Fruit fly (Drosophila melanogaster) whole organism, adult: ENCODE measurements around the gene Ipo9.

Source experiments
- CG11617 ChIP-seq: fragments of 200-800 bp; sonication (Bioruptor generic); optimal IDR thresholded peaks from 2 replicates; lab custom pipeline; 2017; ENCODE audit warnings: mild to moderate bottlenecking, missing biosample characterization, missing genetic modification reagents, missing genetic modification characterization
- CG12768 ChIP-seq: fragments of 200-800 bp; sonication (Bioruptor generic); optimal IDR thresholded peaks from 2 replicates; lab custom pipeline; 2017; ENCODE audit warnings: missing biosample characterization, missing genetic modification characterization, mild to moderate bottlenecking, moderate library complexity, missing genetic modification reagents
- CG14711 ChIP-seq: fragments of 200-800 bp; sonication (Bioruptor generic); optimal IDR thresholded peaks from 2 replicates; lab custom pipeline; 2018; ENCODE audit warnings: missing biosample characterization, mild to moderate bottlenecking, missing genetic modification characterization, moderate library complexity
- CG1620 ChIP-seq: fragments of 200-800 bp; sonication (Bioruptor generic); optimal IDR thresholded peaks from 2 replicates; lab custom pipeline; 2016; ENCODE audit warnings: missing biosample characterization, missing genetic modification characterization
- CG33017 ChIP-seq: fragments of 200-800 bp; sonication (Bioruptor generic); optimal IDR thresholded peaks from 2 replicates; lab custom pipeline; 2018; ENCODE audit warnings: missing biosample characterization, mild to moderate bottlenecking, missing genetic modification characterization, moderate library complexity
- CG5204 ChIP-seq: fragments of 200-800 bp; sonication (Bioruptor generic); optimal IDR thresholded peaks from 2 replicates; lab custom pipeline; 2016; ENCODE audit warnings: missing biosample characterization, missing genetic modification characterization
- CG7045 ChIP-seq: fragments of 200-800 bp; sonication (Bioruptor generic); optimal IDR thresholded peaks from 2 replicates; lab custom pipeline; 2017; ENCODE audit warnings: missing biosample characterization, mild to moderate bottlenecking, missing genetic modification characterization
- CG7101 ChIP-seq: fragments of 200-800 bp; sonication (Bioruptor generic); optimal IDR thresholded peaks from 2 replicates; lab custom pipeline; 2018; ENCODE audit warnings: missing biosample characterization, mild to moderate bottlenecking, missing genetic modification characterization, moderate library complexity
- Clk ChIP-seq: fragments of 200-800 bp; sonication (Bioruptor generic); optimal IDR thresholded peaks from 2 replicates; lab custom pipeline; 2017; ENCODE audit warnings: missing biosample characterization, missing genetic modification characterization
- Crg-1 ChIP-seq: fragments of 200-800 bp; sonication (Bioruptor generic); optimal IDR thresholded peaks from 2 replicates; lab custom pipeline; 2016; ENCODE audit warnings: missing biosample characterization, missing genetic modification characterization
- Hr96 ChIP-seq: fragments of 200-800 bp; sonication (Bioruptor generic); optimal IDR thresholded peaks from 2 replicates; lab custom pipeline; 2016; ENCODE audit warnings: missing biosample characterization, missing genetic modification characterization
- Mnt ChIP-seq: fragments of 200-800 bp; sonication (Bioruptor generic); optimal IDR thresholded peaks from 2 replicates; lab custom pipeline; 2016; ENCODE audit warnings: missing biosample characterization, mild to moderate bottlenecking, missing genetic modification characterization
- bab1 ChIP-seq: fragments of 200-800 bp; sonication (Bioruptor generic); optimal IDR thresholded peaks from 3 replicates; lab custom pipeline; 2019; ENCODE audit warnings: missing biosample characterization, mild to moderate bottlenecking, missing genetic modification characterization, moderate library complexity
- cic ChIP-seq: fragments of 200-800 bp; sonication (Bioruptor generic); optimal IDR thresholded peaks from 2 replicates; lab custom pipeline; 2017; ENCODE audit warnings: missing biosample characterization, mild to moderate bottlenecking, missing genetic modification characterization, moderate library complexity
- cnc ChIP-seq, 2 experiments: fragments of >200 bp; optimal IDR thresholded peaks; 2 replicates each; lab custom pipeline; 2017
- kay ChIP-seq: fragments of 200-800 bp; sonication (Bioruptor generic); peaks from one replicate; lab custom pipeline; 2016; ENCODE audit warnings: missing biosample characterization, missing genetic modification characterization, borderline replicate concordance
- ovo ChIP-seq: fragments of 200-800 bp; sonication (Bioruptor generic); optimal IDR thresholded peaks from 2 replicates; lab custom pipeline; 2016; ENCODE audit warnings: missing biosample characterization, missing genetic modification characterization
- pad ChIP-seq: fragments of 200-800 bp; sonication (Bioruptor generic); optimal IDR thresholded peaks from 3 replicates; lab custom pipeline; 2017; ENCODE audit warnings: missing biosample characterization, missing genetic modification characterization, mild to moderate bottlenecking, moderate library complexity, missing genetic modification reagents
- tj ChIP-seq: fragments of 200-800 bp; sonication (Bioruptor generic); optimal IDR thresholded peaks from 3 replicates; lab custom pipeline; 2017; ENCODE audit warnings: missing biosample characterization, mild to moderate bottlenecking, missing genetic modification characterization, moderate library complexity
- toe ChIP-seq: fragments of 200-800 bp; sonication (Bioruptor generic); optimal IDR thresholded peaks from 2 replicates; lab custom pipeline; 2016; ENCODE audit warnings: missing biosample characterization, missing genetic modification characterization

Ipo9 gene

dm6 chr3R:11372053-11373016 lies 40.0 kb upstream of the Ipo9 start:
- TF ChIP-seq bab1 (GFP tag; lab: Kevin White, UChicago) = no peak
- peak; percentile 79 for TF ChIP-seq pad
- no peak for TF ChIP-seq cnc (optimal IDR thresholded peaks at IDR 0.05; lab: Kevin White, UChicago)

dm6 chr3R:11375142-11375541 lies 37.2 kb upstream of the Ipo9 start:
- TF ChIP-seq CG12768 (GFP tag; lab: Kevin White, UChicago) (no peak), toe (GFP tag; lab: Kevin White, UChicago) (no peak), Crg-1 (GFP tag; lab: Kevin White, UChicago) (no peak), ovo (GFP tag; lab: Kevin White, UChicago) (no peak), CG1620 (GFP tag; lab: Kevin White, UChicago) (no peak), Clk (no peak)

- TF ChIP-seq cic (no peak), CG12768 (GFP tag; lab: Kevin White, UChicago) (no peak), CG5204 (GFP tag; lab: Kevin White, UChicago) (no peak), pad (no peak), Mnt (GFP tag; lab: Kevin White, UChicago) (no peak), cnc (optimal IDR thresholded peaks at IDR 0.05; lab: Kevin White, UChicago) (no peak), tj (GFP tag; lab: Kevin White, UChicago) (no peak), bab1 (GFP tag; lab: Kevin White, UChicago) (no peak), CG33017 (no peak), CG7045 (GFP tag; lab: Kevin White, UChicago) (no peak), CG14711 (tag; lab: Kevin White, UChicago) (no peak), Hr96 (GFP tag; lab: Kevin White, UChicago) (no peak), Crg-1 (GFP tag; lab: Kevin White, UChicago) (no peak), Clk (no peak), CG11617 (GFP tag; lab: Kevin White, UChicago) (no peak), CG1620 (GFP tag; lab: Kevin White, UChicago) (no peak)
Observed at dm6 chr3R:11378564-11379112, 33.7 kb upstream of the Ipo9 start.

DNA sequence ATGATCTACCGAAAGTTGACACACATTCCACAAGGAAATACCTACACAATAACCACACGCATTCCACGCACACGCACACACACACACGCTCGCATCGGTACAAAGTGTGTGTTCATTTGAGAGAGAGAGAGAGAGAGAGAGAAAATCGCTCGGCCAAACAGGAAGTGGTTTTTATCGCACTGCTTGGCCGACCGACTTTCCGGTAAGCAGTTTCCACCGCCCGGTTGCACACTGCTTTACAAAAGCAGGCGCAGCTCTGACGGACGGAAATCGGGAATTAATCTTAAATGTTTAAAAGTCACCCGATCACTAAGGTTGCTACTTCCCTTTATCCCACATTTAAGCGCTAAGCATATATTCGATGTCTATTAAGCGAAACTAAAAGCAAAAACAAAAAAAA lies 19.5 kb upstream of the Ipo9 start:
- TF ChIP-seq bab1 (GFP tag; lab: Kevin White, UChicago) = no peak
- no peak for TF ChIP-seq Clk
- no peak for TF ChIP-seq toe (GFP tag; lab: Kevin White, UChicago)
- no peak for TF ChIP-seq CG7045 (GFP tag; lab: Kevin White, UChicago)
- TF ChIP-seq Mnt (GFP tag; lab: Kevin White, UChicago) = no peak
- no peak for TF ChIP-seq ovo (GFP tag; lab: Kevin White, UChicago)
- TF ChIP-seq CG1620 (GFP tag; lab: Kevin White, UChicago) = no peak
- TF ChIP-seq Hr96 (GFP tag; lab: Kevin White, UChicago) = no peak
- no peak for TF ChIP-seq pad
- TF ChIP-seq tj (GFP tag; lab: Kevin White, UChicago) = no peak
- no peak for TF ChIP-seq CG5204 (GFP tag; lab: Kevin White, UChicago)
- TF ChIP-seq Crg-1 (GFP tag; lab: Kevin White, UChicago) = no peak
- TF ChIP-seq kay = no peak
- no peak for TF ChIP-seq CG7101 (tag; lab: Kevin White, UChicago)
- no peak for TF ChIP-seq CG33017
- TF ChIP-seq CG11617 (GFP tag; lab: Kevin White, UChicago) = no peak
- TF ChIP-seq cic = no peak

DNA sequence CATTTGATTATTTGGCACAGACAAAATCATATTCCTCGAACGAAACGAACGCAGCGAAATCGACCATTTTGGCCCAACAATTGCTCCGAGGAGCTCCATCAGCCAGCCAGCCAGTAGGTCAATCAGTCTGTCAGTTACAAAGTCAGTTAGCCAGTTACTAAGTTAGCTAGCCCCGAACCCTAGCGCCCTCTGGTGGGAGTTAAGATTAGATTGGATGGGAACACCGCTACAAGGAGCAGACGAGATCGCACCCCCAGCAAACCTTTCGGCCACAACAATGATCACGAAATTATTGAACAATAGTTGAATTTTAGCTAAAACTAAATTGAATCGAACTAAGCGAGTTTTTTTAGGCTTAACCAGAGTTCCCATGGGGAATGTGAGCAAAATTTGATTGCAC lies 18.4 kb upstream of the Ipo9 start:
- TF ChIP-seq CG7101 (tag; lab: Kevin White, UChicago) = no peak
- TF ChIP-seq CG1620 (GFP tag; lab: Kevin White, UChicago) = no peak
- no peak for TF ChIP-seq CG33017
- no peak for TF ChIP-seq CG12768 (GFP tag; lab: Kevin White, UChicago)
- TF ChIP-seq pad = no peak
- no peak for TF ChIP-seq tj (GFP tag; lab: Kevin White, UChicago)
- no peak for TF ChIP-seq CG11617 (GFP tag; lab: Kevin White, UChicago)
- no peak for TF ChIP-seq CG5204 (GFP tag; lab: Kevin White, UChicago)
- TF ChIP-seq cic = no peak
- no peak for TF ChIP-seq bab1 (GFP tag; lab: Kevin White, UChicago)
- TF ChIP-seq Clk = no peak
- TF ChIP-seq toe (GFP tag; lab: Kevin White, UChicago) = no peak
- TF ChIP-seq CG14711 (tag; lab: Kevin White, UChicago) = no peak
- TF ChIP-seq Mnt (GFP tag; lab: Kevin White, UChicago) = no peak

DNA sequence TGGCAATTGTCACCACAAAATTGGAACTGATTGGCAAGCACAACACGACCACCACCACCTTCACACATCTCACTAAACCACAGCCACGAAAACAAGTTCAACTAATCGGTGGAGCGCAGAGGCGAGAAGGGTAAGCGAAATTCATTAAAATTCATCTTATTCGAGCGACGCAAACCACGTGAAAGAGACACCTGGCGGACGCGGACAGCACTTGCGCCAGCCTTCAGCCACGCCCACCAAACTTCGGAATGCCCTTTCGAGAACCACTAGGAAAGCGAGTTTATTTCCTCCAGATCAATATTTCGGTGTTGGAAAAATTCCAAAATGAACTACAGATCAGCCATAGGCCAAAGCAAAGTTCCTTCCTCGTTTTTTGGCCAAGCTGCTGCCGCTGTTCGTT lies 16.8 kb upstream of the Ipo9 start:
- TF ChIP-seq Crg-1 (GFP tag; lab: Kevin White, UChicago) (no peak), bab1 (GFP tag; lab: Kevin White, UChicago) (no peak)
